Worm (Caenorhabditis elegans) whole organism, early embryonic: ENCODE results near the gene F56D2.3.

Experiments used
- ama-1 ChIP-seq: fragments of 150-350 bp; optimal IDR thresholded peaks from 2 replicates; lab custom pipeline; 2014
- ets-7 ChIP-seq: sonication (generic microtip); optimal IDR thresholded peaks from 2 replicates; lab custom pipeline; 2016; ENCODE audit warnings: missing genotype, missing genetic modification characterization, missing compliant biosample characterization
- scrt-1 ChIP-seq: fragments of 200-800 bp; sonication (Bioruptor generic); IDR thresholded peaks from 2 replicates; pipeline ENCODE4 v1.3.6; 2022; ENCODE audit warnings: missing genetic modification characterization, missing compliant biosample characterization
- tbx-11 ChIP-seq: fragments of 200-800 bp; sonication (Bioruptor generic); IDR thresholded peaks from 2 replicates; pipeline ENCODE4 v1.3.6; 2022; ENCODE audit warnings: missing genetic modification characterization, missing compliant biosample characterization
- tbx-37 ChIP-seq: fragments of 200-800 bp; sonication (Bioruptor generic); conservative IDR thresholded peaks from 2 replicates; pipeline ENCODE4 v1.3.6; 2022; ENCODE audit warnings: missing genetic modification reagents, missing genetic modification characterization, missing compliant biosample characterization
- tra-4 ChIP-seq: sonication (generic microtip); optimal IDR thresholded peaks from 2 replicates; lab custom pipeline; 2017; ENCODE audit warnings: missing genetic modification characterization, missing compliant biosample characterization

DNA sequence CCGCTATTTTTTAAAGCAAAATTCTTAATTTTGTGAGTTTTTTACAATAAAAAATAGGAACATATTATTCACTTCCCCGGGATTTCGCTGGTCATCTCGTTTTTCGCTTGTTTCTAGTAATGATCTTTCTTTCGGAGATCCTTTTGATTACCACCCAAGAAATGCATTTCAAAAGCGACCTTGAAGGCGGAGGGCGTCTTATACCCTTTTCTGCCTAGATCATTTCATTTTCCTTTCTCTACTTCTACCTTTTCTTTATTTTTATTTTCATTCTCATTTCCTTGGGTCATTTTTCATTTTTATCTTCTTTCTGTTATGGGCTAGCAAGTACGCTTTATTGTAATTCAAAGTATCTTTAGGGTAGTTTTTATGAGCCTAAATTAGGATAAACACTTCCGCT lies 35.4 kb downstream of the F56D2.3 start:
- TF ChIP-seq tbx-37 (GFP tag; lab: Robert Waterston, UW) (no peak), ama-1 (no peak), scrt-1 (no peak), tra-4 (tag; lab: Kevin White, UChicago) (no peak), ets-7 (tag; lab: Kevin White, UChicago) (no peak), tbx-11 (GFP tag; lab: Robert Waterston, UW) (no peak)
